Worm (Caenorhabditis elegans) whole organism, mixed stage, embryonic: ENCODE results near the gene D2089.3.

Experiments
- bed-3 ChIP-seq: fragments of 200-800 bp; sonication (Bioruptor generic); optimal IDR thresholded peaks from 3 replicates; lab custom pipeline; 2018; ENCODE audit warnings: mild to moderate bottlenecking, missing genetic modification characterization, moderate library complexity, missing compliant biosample characterization
- ces-1 ChIP-seq: fragments of 150-350 bp; optimal IDR thresholded peaks from 2 replicates; lab custom pipeline; 2014; ENCODE audit warnings: missing biosample characterization, missing genetic modification reagents, missing genetic modification characterization
- elt-1 ChIP-seq: sonication (generic microtip); optimal IDR thresholded peaks from 2 replicates; lab custom pipeline; 2017; ENCODE audit warnings: missing genetic modification characterization, mild to moderate bottlenecking, missing compliant biosample characterization, antibody characterized with exemption, moderate library complexity, borderline replicate concordance; ENCODE audit not compliant: insufficient read depth
- lin-32 ChIP-seq: fragments of 200-800 bp; sonication (Bioruptor generic); optimal IDR thresholded peaks from 2 replicates; lab custom pipeline; 2018; ENCODE audit warnings: mild to moderate bottlenecking, missing genetic modification characterization, missing compliant biosample characterization
- mab-5 ChIP-seq: fragments of 150-350 bp; optimal IDR thresholded peaks from 2 replicates; lab custom pipeline; 2014; ENCODE audit warnings: missing biosample characterization, missing genetic modification characterization
- nhr-12 ChIP-seq: fragments of 150-350 bp; optimal IDR thresholded peaks from 2 replicates; lab custom pipeline; 2014; ENCODE audit warnings: missing biosample characterization, missing genetic modification characterization
- nhr-237 ChIP-seq: fragments of 150-350 bp; optimal IDR thresholded peaks from 2 replicates; lab custom pipeline; 2014; ENCODE audit warnings: missing biosample characterization, missing genetic modification characterization
- nhr-28 ChIP-seq: fragments of 150-350 bp; optimal IDR thresholded peaks from 2 replicates; lab custom pipeline; 2014; ENCODE audit warnings: missing biosample characterization, missing genetic modification characterization
- pha-4 ChIP-seq: fragments of 150-350 bp; optimal IDR thresholded peaks from 2 replicates; lab custom pipeline; 2018; ENCODE audit warnings: missing biosample characterization, missing genetic modification reagents, missing genetic modification characterization
- sem-2 ChIP-seq: fragments of 200-800 bp; sonication (Bioruptor generic); optimal IDR thresholded peaks from 2 replicates; lab custom pipeline; 2018; ENCODE audit warnings: mild to moderate bottlenecking, missing genetic modification characterization, missing compliant biosample characterization
- snpc-4 ChIP-seq: fragments of 150-350 bp; optimal IDR thresholded peaks from 2 replicates; lab custom pipeline; 2014; ENCODE audit warnings: missing biosample characterization, missing genetic modification characterization
- sptf-1 ChIP-seq: sonication (generic microtip); optimal IDR thresholded peaks from 2 replicates; lab custom pipeline; 2017; ENCODE audit warnings: mild to moderate bottlenecking, missing genetic modification characterization, moderate library complexity, missing compliant biosample characterization
- unc-62 ChIP-seq: fragments of 150-350 bp; optimal IDR thresholded peaks from 2 replicates; lab custom pipeline; 2014; ENCODE audit warnings: missing biosample characterization, missing genetic modification reagents, missing genetic modification characterization
- ztf-11 ChIP-seq: fragments of 150-350 bp; optimal IDR thresholded peaks from 2 replicates; lab custom pipeline; 2014; ENCODE audit warnings: missing biosample characterization, missing genetic modification characterization

DNA sequence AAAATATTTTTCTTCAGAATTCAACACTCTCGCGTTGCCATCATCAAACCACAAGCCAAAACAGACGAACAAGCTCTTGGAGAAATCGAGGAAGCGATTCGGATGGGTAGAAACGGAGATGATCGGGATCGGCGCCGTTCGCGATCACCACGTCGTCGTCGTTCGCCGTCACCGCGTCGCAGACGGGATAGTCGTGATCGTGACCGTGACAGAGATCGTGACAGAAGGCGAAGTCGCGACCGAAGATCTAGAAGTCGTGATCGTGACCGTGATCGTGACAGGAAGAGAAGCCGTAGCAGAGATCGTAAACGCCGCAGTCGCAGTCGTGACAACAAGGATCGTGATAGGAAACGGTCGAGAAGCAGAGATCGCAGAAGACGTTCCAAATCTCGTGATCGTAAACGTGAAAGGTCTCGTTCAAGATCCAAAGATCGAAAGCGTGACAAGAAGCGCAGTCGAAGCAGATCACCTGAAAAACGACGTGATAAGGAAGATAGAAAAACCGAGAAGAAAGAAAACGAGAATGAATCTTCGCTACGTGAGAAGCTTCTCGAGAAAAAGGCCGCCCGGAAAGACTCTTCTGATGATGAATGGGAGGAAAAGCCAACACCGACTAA is 3.4 kb downstream of the D2089.3 start:
- TF ChIP-seq ztf-11 (tag; lab: Kevin White, UChicago) (no peak), nhr-237 (tag; lab: Kevin White, UChicago) (no peak), sem-2 (no peak), nhr-12 (tag; lab: Kevin White, UChicago) (no peak), pha-4 (no peak), unc-62 (GFP tag; lab: Kevin White, UChicago) (no peak), ces-1 (GFP tag; lab: Kevin White, UChicago) (no peak), sptf-1 (no peak), nhr-28 (tag; lab: Kevin White, UChicago) (no peak), elt-1 (no peak), snpc-4 (tag; lab: Kevin White, UChicago) (no peak), bed-3 (GFP tag; lab: Kevin White, UChicago) (no peak), lin-32 (GFP tag; lab: Kevin White, UChicago) (no peak), mab-5 (tag; lab: Kevin White, UChicago) (no peak)
